Worm (Caenorhabditis elegans): ENCODE measurements around the gene cnc-1.

DNA sequence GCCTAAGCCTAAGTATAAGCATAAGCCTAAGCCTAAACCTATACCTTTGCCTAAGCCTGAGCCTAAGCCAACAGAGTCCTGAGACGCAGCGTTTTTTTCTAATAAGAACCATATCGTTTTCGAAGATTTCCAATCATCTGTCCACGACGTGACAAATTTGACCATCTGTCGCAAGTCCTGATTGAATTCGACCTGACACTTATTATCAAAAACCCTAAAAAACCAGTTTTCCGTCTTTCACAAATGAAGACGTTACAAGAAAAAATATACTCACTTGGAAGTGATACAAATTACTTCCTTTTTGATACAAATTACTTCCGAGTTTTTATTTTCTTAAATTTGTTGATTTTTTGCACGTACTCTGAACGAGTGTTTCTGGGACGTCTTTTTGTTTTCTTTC, 5.9 kb downstream of the cnc-1 start:
- TF ChIP-seq ahr-1 (tag; optimal IDR thresholded peaks at IDR 0.05) (no peak), C38D4.7 (GFP tag; optimal IDR thresholded peaks at IDR 0.05) (no peak), syd-9 (tag; optimal IDR thresholded peaks at IDR 0.05) (no peak), ceh-9 (tag; optimal IDR thresholded peaks at IDR 0.05) (no peak), unc-86 (tag; optimal IDR thresholded peaks at IDR 0.05) (no peak), unc-42 (tag; optimal IDR thresholded peaks at IDR 0.05) (no peak), dmd-4 (tag; optimal IDR thresholded peaks at IDR 0.05; ENCODE audit: borderline replicate concordance) (no peak), pha-4 (tag; optimal IDR thresholded peaks at IDR 0.05) (no peak), ceh-30 (tag; optimal IDR thresholded peaks at IDR 0.05) (no peak), nhr-11 (tag; optimal IDR thresholded peaks at IDR 0.05) (no peak), npax-4 (tag; optimal IDR thresholded peaks at IDR 0.05) (no peak), ttx-3 (tag; optimal IDR thresholded peaks at IDR 0.05) (no peak)

All from whole organism, late embryonic.